Fruit fly (Drosophila melanogaster) whole organism, embryonic: Measurements from ENCODE around the gene CG16789.

Experiments used
- Ada2b ChIP-seq: fragments of 200-800 bp; sonication (Bioruptor generic); IDR thresholded peaks from 2 replicates; pipeline ENCODE4 v1.3.6; 2022; ENCODE audit warnings: missing biosample characterization, missing genetic modification characterization
- Antp ChIP-seq: fragments of 200-800 bp; sonication (Bioruptor generic); optimal IDR thresholded peaks from 3 replicates; lab custom pipeline; 2016; ENCODE audit warnings: missing biosample characterization, missing genetic modification characterization
- Atf6 ChIP-seq: fragments of 200-800 bp; sonication (Bioruptor generic); IDR thresholded peaks from 2 replicates; pipeline ENCODE4 v1.3.6; 2022; ENCODE audit warnings: missing biosample characterization, missing genetic modification characterization
- BEAF-32 ChIP-seq: fragments of 200-800 bp; sonication (Bioruptor generic); optimal IDR thresholded peaks from 3 replicates; lab custom pipeline; 2017; ENCODE audit warnings: missing biosample characterization, missing genetic modification characterization, mild to moderate bottlenecking, moderate library complexity, missing genetic modification reagents
- Bdp1 ChIP-seq: fragments of 200-800 bp; sonication (Bioruptor generic); optimal IDR thresholded peaks from 3 replicates; lab custom pipeline; 2016; ENCODE audit warnings: missing biosample characterization, missing genetic modification characterization
- Blimp-1 ChIP-seq: fragments of 200-800 bp; sonication (Bioruptor generic); optimal IDR thresholded peaks from 3 replicates; lab custom pipeline; 2018; ENCODE audit warnings: missing biosample characterization, missing genetic modification characterization, mild to moderate bottlenecking, moderate library complexity, missing genetic modification reagents
- CG10267 ChIP-seq: fragments of 200-800 bp; sonication (Bioruptor generic); optimal IDR thresholded peaks from 2 replicates; lab custom pipeline; 2018; ENCODE audit warnings: missing biosample characterization, mild to moderate bottlenecking, missing genetic modification characterization, moderate library complexity
- CG10274 ChIP-seq: fragments of 200-800 bp; sonication (Bioruptor generic); optimal IDR thresholded peaks from 3 replicates; lab custom pipeline; 2017; ENCODE audit warnings: missing biosample characterization, mild to moderate bottlenecking, missing genetic modification characterization
- CG12219 ChIP-seq: fragments of 200-800 bp; sonication (Bioruptor generic); optimal IDR thresholded peaks from 3 replicates; lab custom pipeline; 2018; ENCODE audit warnings: missing biosample characterization, mild to moderate bottlenecking, missing genetic modification characterization
- CG12236 ChIP-seq: fragments of 200-800 bp; sonication (Bioruptor generic); optimal IDR thresholded peaks from 2 replicates; lab custom pipeline; 2016; ENCODE audit warnings: missing biosample characterization, missing genetic modification characterization
- CG12942 ChIP-seq: fragments of 200-800 bp; sonication (Bioruptor generic); optimal IDR thresholded peaks from 3 replicates; lab custom pipeline; 2016; ENCODE audit warnings: missing biosample characterization, missing genetic modification characterization
- CG13424 ChIP-seq: fragments of 200-800 bp; sonication (Bioruptor generic); optimal IDR thresholded peaks from 2 replicates; lab custom pipeline; 2019; ENCODE audit warnings: missing biosample characterization, mild to moderate bottlenecking, missing genetic modification characterization, moderate library complexity
- CG18011 ChIP-seq: fragments of 200-800 bp; sonication (Bioruptor generic); optimal IDR thresholded peaks from 2 replicates; lab custom pipeline; 2017; ENCODE audit warnings: missing biosample characterization, missing genetic modification characterization, mild to moderate bottlenecking, moderate library complexity, missing genotype
- CG2116 ChIP-seq: fragments of 200-800 bp; sonication (Bioruptor generic); optimal IDR thresholded peaks from 3 replicates; lab custom pipeline; 2018; ENCODE audit warnings: missing biosample characterization, mild to moderate bottlenecking, missing genetic modification characterization
- CG2678 ChIP-seq: fragments of 200-800 bp; sonication (Bioruptor generic); optimal IDR thresholded peaks from 3 replicates; lab custom pipeline; 2019; ENCODE audit warnings: missing biosample characterization, mild to moderate bottlenecking, missing genetic modification characterization, moderate library complexity
- CG32772 ChIP-seq: fragments of 200-800 bp; sonication (Bioruptor generic); IDR thresholded peaks from 2 replicates; pipeline ENCODE4 v1.3.6; 2022; ENCODE audit warnings: missing biosample characterization, missing genetic modification characterization
- CG34376 ChIP-seq: fragments of 200-800 bp; sonication (Bioruptor generic); optimal IDR thresholded peaks from 2 replicates; lab custom pipeline; 2018; ENCODE audit warnings: missing biosample characterization, mild to moderate bottlenecking, missing genetic modification characterization
- CG4617 ChIP-seq: fragments of 200-800 bp; sonication (Bioruptor generic); optimal IDR thresholded peaks from 3 replicates; lab custom pipeline; 2016; ENCODE audit warnings: missing biosample characterization, missing genetic modification characterization, borderline replicate concordance
- CG4854 ChIP-seq: fragments of 200-800 bp; sonication (Bioruptor generic); optimal IDR thresholded peaks from 2 replicates; lab custom pipeline; 2016; ENCODE audit warnings: missing biosample characterization, missing genetic modification characterization, inconsistent platforms
- CG5245 ChIP-seq: fragments of 200-800 bp; sonication (Bioruptor generic); optimal IDR thresholded peaks from 3 replicates; lab custom pipeline; 2016; ENCODE audit warnings: missing biosample characterization, missing genetic modification characterization
- CG6272 ChIP-seq: fragments of 200-800 bp; sonication (Bioruptor generic); IDR thresholded peaks from 2 replicates; pipeline ENCODE4 v1.3.6; 2022; ENCODE audit warnings: missing biosample characterization, missing genetic modification characterization
- CG7556 ChIP-seq: fragments of 200-800 bp; sonication (Bioruptor generic); optimal IDR thresholded peaks from 2 replicates; lab custom pipeline; 2017; ENCODE audit warnings: missing biosample characterization, mild to moderate bottlenecking, missing genetic modification characterization
- CG9797 ChIP-seq: fragments of 200-800 bp; sonication (Bioruptor generic); optimal IDR thresholded peaks from 3 replicates; lab custom pipeline; 2018; ENCODE audit warnings: missing biosample characterization, mild to moderate bottlenecking, missing genetic modification characterization
- Dll ChIP-seq: fragments of 200-800 bp; sonication (Bioruptor generic); IDR thresholded peaks from 4 replicates; pipeline ENCODE4 v1.3.6; 2022; ENCODE audit warnings: missing biosample characterization, missing genetic modification characterization; ENCODE audit not compliant: partially characterized antibody
- HLH3B ChIP-seq: fragments of 200-800 bp; sonication (Bioruptor generic); IDR thresholded peaks from 2 replicates; pipeline ENCODE4 v1.3.6; 2022; ENCODE audit warnings: missing biosample characterization, missing genetic modification characterization
- Hsf ChIP-seq: fragments of 200-800 bp; sonication (Bioruptor generic); optimal IDR thresholded peaks from 3 replicates; lab custom pipeline; 2016; ENCODE audit warnings: missing biosample characterization, missing genetic modification characterization
- Myb ChIP-seq: fragments of 200-800 bp; sonication (Bioruptor generic); optimal IDR thresholded peaks from 2 replicates; lab custom pipeline; 2016; ENCODE audit warnings: missing biosample characterization, missing genetic modification characterization
- NC2α ChIP-seq: fragments of 200-800 bp; sonication (Bioruptor generic); optimal IDR thresholded peaks from 2 replicates; lab custom pipeline; 2016; ENCODE audit warnings: missing biosample characterization, missing genetic modification characterization
- Nf-YA ChIP-seq: fragments of 200-800 bp; sonication (Bioruptor generic); IDR thresholded peaks from 2 replicates; pipeline ENCODE4 v1.3.6; 2022; ENCODE audit warnings: missing biosample characterization, missing genetic modification characterization
- Sry-δ ChIP-seq: fragments of 200-800 bp; sonication (Bioruptor generic); optimal IDR thresholded peaks from 2 replicates; lab custom pipeline; 2016; ENCODE audit warnings: missing biosample characterization, missing genetic modification characterization
- Vsx1 ChIP-seq: fragments of 200-800 bp; sonication (Bioruptor generic); optimal IDR thresholded peaks from 2 replicates; lab custom pipeline; 2017; ENCODE audit warnings: missing biosample characterization, mild to moderate bottlenecking, missing genetic modification characterization, missing genetic modification reagents
- aop ChIP-seq: fragments of 200-800 bp; sonication (Bioruptor generic); IDR thresholded peaks from 2 replicates; pipeline ENCODE4 v1.3.6; 2022; ENCODE audit warnings: missing biosample characterization, missing genetic modification characterization
- corto ChIP-seq: fragments of 200-800 bp; sonication (Bioruptor generic); optimal IDR thresholded peaks from 2 replicates; lab custom pipeline; 2016; ENCODE audit warnings: missing biosample characterization, mild to moderate bottlenecking, missing genetic modification characterization, moderate library complexity
- cwo ChIP-seq: fragments of 200-800 bp; sonication (Bioruptor generic); optimal IDR thresholded peaks from 3 replicates; lab custom pipeline; 2017; ENCODE audit warnings: missing biosample characterization, missing genetic modification characterization, mild to moderate bottlenecking, moderate library complexity, missing genetic modification reagents
- dm ChIP-seq: fragments of 200-800 bp; sonication (Bioruptor generic); optimal IDR thresholded peaks from 3 replicates; lab custom pipeline; 2016; ENCODE audit warnings: missing biosample characterization, missing genetic modification characterization
- gcm ChIP-seq: fragments of 200-800 bp; sonication (Bioruptor generic); optimal IDR thresholded peaks from 2 replicates; lab custom pipeline; 2019; ENCODE audit warnings: missing biosample characterization, mild to moderate bottlenecking, missing genetic modification characterization, moderate library complexity
- gcm2 ChIP-seq: fragments of 200-800 bp; sonication (Bioruptor generic); optimal IDR thresholded peaks from 2 replicates; lab custom pipeline; 2016; ENCODE audit warnings: missing biosample characterization, missing genetic modification characterization
- gro ChIP-seq: fragments of 200-800 bp; sonication (Bioruptor generic); optimal IDR thresholded peaks from 2 replicates; lab custom pipeline; 2016; ENCODE audit warnings: missing biosample characterization, missing genetic modification characterization
- lbe ChIP-seq: fragments of 200-800 bp; sonication (Bioruptor generic); optimal IDR thresholded peaks from 2 replicates; lab custom pipeline; 2016; ENCODE audit warnings: missing biosample characterization, mild to moderate bottlenecking, missing genetic modification characterization
- nerfin-1 ChIP-seq: fragments of 200-800 bp; sonication (Bioruptor generic); optimal IDR thresholded peaks from 3 replicates; lab custom pipeline; 2019; ENCODE audit warnings: missing biosample characterization, mild to moderate bottlenecking, missing genetic modification characterization, moderate library complexity
- pb ChIP-seq: fragments of 200-800 bp; sonication (Bioruptor generic); optimal IDR thresholded peaks from 3 replicates; lab custom pipeline; 2016; ENCODE audit warnings: missing biosample characterization, missing genetic modification characterization
- peb ChIP-seq: fragments of 200-800 bp; sonication (Bioruptor generic); IDR thresholded peaks from 2 replicates; pipeline ENCODE4 v1.3.6; 2022; ENCODE audit warnings: missing biosample characterization, missing genetic modification characterization
- sd ChIP-seq: fragments of 200-800 bp; sonication (Bioruptor generic); optimal IDR thresholded peaks from 3 replicates; lab custom pipeline; 2018; ENCODE audit warnings: missing biosample characterization, mild to moderate bottlenecking, missing genetic modification characterization, moderate library complexity
- tgo ChIP-seq: fragments of 200-800 bp; sonication (Bioruptor generic); IDR thresholded peaks from 3 replicates; pipeline ENCODE4 v1.3.6; 2022; ENCODE audit warnings: missing biosample characterization, missing genetic modification characterization
- tin ChIP-seq: fragments of 200-800 bp; sonication (Bioruptor generic); optimal IDR thresholded peaks from 3 replicates; lab custom pipeline; 2016; ENCODE audit warnings: missing biosample characterization, missing genetic modification characterization
- tll ChIP-seq, 2 experiments: fragments of 200-800 bp in 1 of 2; fragments of >200 bp in 1 of 2; sonication (Bioruptor generic) in 1 of 2; optimal IDR thresholded peaks; 2 replicates each; lab custom pipeline; 2017 to 2019; ENCODE audit warnings: missing biosample characterization in 2 of 2, missing genetic modification characterization in 2 of 2, mild to moderate bottlenecking in 1 of 2, moderate library complexity in 1 of 2
- wdn ChIP-seq: fragments of 200-800 bp; sonication (Bioruptor generic); IDR thresholded peaks from 2 replicates; pipeline ENCODE4 v1.3.6; 2022; ENCODE audit warnings: missing biosample characterization, missing genetic modification characterization

The CG16789 gene

DNA sequence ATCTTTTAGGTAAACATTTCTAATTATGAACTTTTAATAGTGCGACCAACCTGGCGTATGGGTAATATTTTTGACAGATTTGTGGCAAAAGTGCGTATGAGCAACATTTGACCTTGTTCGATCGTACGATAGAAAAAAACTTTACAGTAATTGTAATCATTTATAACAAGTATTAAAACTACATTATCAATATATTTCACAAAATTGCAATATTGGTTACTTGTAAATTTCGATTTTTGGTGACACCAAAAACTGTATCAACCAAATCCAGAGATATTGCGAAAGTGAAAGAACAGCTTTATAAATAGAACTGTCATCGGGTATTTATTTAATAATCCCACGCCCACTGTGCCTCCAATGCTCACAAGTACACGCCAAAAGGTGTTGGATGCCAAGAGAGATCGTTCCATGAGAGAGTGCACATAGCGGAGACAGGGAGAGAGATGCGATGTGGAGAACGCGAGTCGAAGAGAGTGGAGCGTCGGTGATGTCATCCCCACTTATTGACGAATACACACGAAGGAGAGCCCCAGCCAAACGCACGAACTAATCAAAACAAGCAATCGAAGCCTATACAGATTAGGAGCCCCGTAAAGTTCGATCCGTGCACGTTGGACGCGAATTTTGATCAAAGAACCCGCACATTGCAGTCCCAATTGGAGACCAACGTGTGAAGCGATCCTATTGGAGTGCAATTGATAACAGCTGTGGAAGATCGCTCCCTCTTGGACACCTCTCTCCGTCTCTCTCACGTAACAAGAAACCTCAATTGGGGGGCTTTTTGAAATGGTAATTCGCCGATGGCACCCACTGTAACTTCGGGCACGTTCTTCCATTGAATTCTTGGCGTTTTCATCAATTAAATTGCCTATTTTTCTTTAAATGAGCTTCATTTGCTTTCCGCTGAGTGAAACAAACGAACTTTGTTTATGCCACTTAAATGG, 32.5 kb upstream of the CG16789 start (continued):
- TF ChIP-seq nerfin-1 (peak; percentile 94), CG6272 (GFP tag; lab: Robert Waterston, UW) (peak; percentile 82), CG13424 (tag; lab: Kevin White, UChicago) (peak; percentile 97), dm (GFP tag; lab: Kevin White, UChicago) (peak; percentile 74), gcm2 (GFP tag; lab: Kevin White, UChicago) (peak; percentile 68), CG18011 (GFP tag; lab: Kevin White, UChicago) (peak; percentile 88), Atf6 (GFP tag; lab: Robert Waterston, UW) (peak; percentile 93), tin (GFP tag; lab: Kevin White, UChicago) (peak; percentile 94), peb (GFP tag; lab: Robert Waterston, UW) (peak; percentile 47; the same call in 1 of the 2 replicates), sd (tag; lab: Kevin White, UChicago) (peak; percentile 79), CG2116 (GFP tag; lab: Kevin White, UChicago) (peak; percentile 79), cwo (GFP tag; lab: Kevin White, UChicago) (peak; percentile 95), Vsx1 (peak; percentile 93), CG7556 (GFP tag; lab: Kevin White, UChicago) (peak; percentile 99), CG5245 (peak; percentile 84), Blimp-1 (GFP tag; lab: Kevin White, UChicago) (peak; percentile 89), gcm (GFP tag; lab: Kevin White, UChicago) (peak; percentile 95), Antp (peak; percentile 87), HLH3B (peak; percentile 72), tgo (GFP tag; lab: Robert Waterston, UW) (peak; percentile 92), Nf-YA (GFP tag; lab: Robert Waterston, UW) (peak; percentile 81), CG10274 (GFP tag; lab: Kevin White, UChicago) (peak; percentile 94), CG32772 (GFP tag; lab: Robert Waterston, UW) (peak; percentile 85), wdn (peak; percentile 84), corto (GFP tag; lab: Kevin White, UChicago) (peak; percentile 91), CG2678 (tag; lab: Kevin White, UChicago) (peak; percentile 99), Myb (GFP tag; lab: Kevin White, UChicago) (peak; percentile 81), CG10267 (tag; lab: Kevin White, UChicago) (peak; percentile 92), gro (GFP tag; lab: Kevin White, UChicago) (peak; percentile 92), CG12942 (peak; percentile 91), tll (GFP tag; optimal IDR thresholded peaks at IDR 0.05; lab: Kevin White, UChicago) (peak in 1 of 2 experiments; percentile 38), CG34376 (peak; percentile 96), Sry-δ (peak; percentile 41), BEAF-32 (GFP tag; lab: Kevin White, UChicago) (peak; percentile 11), aop (0 out of 2 replicates have a peak, but pooled peaks have one; percentile 35), CG12219 (GFP tag; lab: Kevin White, UChicago) (peak; percentile 95), Dll (GFP tag; lab: Robert Waterston, UW) (no peak; the same call in 3 of the 4 replicates), NC2α (GFP tag; lab: Kevin White, UChicago) (peak; percentile 75), Hsf (GFP tag; lab: Kevin White, UChicago) (peak; percentile 96), CG9797 (peak; percentile 52), CG12236 (GFP tag; lab: Kevin White, UChicago) (peak; percentile 69), Ada2b (GFP tag; lab: Robert Waterston, UW) (peak; percentile 83), Bdp1 (peak; percentile 84), CG4617 (GFP tag; lab: Kevin White, UChicago) (peak; percentile 69), CG4854 (peak; percentile 93), pb (GFP tag; lab: Kevin White, UChicago) (peak; percentile 91), lbe (GFP tag; lab: Kevin White, UChicago) (peak; percentile 84)
